Fruit fly (Drosophila melanogaster) whole organism: Measurements from ENCODE around the gene Rb97D.

Source experiments
- CG8478 ChIP-seq: fragments of >200 bp; optimal IDR thresholded peaks from 2 replicates; lab custom pipeline; 2018; ENCODE audit warnings: inconsistent platforms
- EcR ChIP-seq, 2 experiments: fragments of >200 bp; optimal IDR thresholded peaks; 2 replicates each; lab custom pipeline; 2017; ENCODE audit warnings: missing biosample characterization in 2 of 2, missing genetic modification characterization in 2 of 2, missing genetic modification reagents in 2 of 2
- psq ChIP-seq: fragments of >200 bp; optimal IDR thresholded peaks from 2 replicates; lab custom pipeline; 2017

DNA sequence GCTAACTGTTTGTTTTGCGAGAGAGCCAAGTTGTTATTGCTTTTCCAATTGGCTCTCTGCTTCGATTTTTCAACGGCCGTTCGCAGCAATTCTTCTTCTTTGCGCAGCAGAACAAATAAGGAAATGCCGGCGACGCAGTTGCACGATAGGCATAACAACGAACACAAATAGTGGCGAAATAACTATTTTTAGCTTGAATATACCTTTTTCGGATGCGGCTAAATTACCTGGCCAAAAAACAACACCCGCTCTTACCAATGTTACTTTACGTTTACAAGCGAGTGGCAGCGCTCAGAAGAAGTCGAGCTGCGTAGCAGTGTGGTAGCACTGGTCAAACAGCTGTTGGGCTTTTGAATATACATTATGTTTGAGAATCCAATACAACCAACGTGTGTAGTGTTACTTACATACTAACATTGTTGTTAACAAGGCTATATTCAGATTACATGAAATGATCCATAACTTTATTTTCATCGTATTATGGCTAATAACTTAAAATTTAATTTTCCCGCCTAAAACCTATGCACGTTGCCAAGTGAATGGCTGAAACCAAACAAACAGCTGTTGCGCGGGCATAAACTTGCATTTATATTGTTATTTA lies 12.6 kb downstream of the Rb97D start, which contains the start of the genes Lerp and IntS12:
- TF ChIP-seq psq (lab: Kevin White, UChicago): no peak
- no peak for TF ChIP-seq EcR (GFP tag; optimal IDR thresholded peaks at IDR 0.05; lab: Kevin White, UChicago)
- TF ChIP-seq CG8478 (lab: Kevin White, UChicago): no peak
